Worm (Caenorhabditis elegans): ENCODE measurements around the gene Y66D12A.21.

DNA sequence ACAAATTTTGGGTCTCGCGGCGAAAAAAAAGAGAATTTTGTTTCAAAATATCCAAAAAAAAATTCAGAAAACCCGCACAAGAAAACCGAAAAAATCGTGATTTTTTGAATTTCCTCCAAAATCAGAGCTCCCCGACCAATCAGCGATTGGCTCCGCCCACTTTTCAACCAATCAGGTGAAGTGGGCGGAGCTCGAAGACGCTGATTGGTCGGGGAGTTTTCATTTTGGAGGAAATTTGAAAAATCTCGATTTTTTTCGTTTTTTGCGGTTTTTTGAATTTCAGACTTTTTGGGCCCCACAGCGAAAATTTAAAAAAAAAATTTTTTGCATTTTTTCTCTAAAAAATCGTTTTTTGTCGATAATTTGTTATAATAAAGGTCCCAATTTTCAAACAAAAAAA lies 15.5 kb downstream of the Y66D12A.21 start:
- TF ChIP-seq him-1 (tag; optimal IDR thresholded peaks at IDR 0.05) (no peak), W03F9.2 (tag; optimal IDR thresholded peaks at IDR 0.05) (no peak)

Measured in whole organism, L4/young adult.